Fruit fly (Drosophila melanogaster) whole organism, pupa: Measurements from ENCODE around the gene Sdic1.

Experiments
- CG10348 ChIP-seq: fragments of 200-800 bp; sonication (Bioruptor generic); IDR thresholded peaks from 2 replicates; pipeline ENCODE4 v1.3.6; 2022; ENCODE audit warnings: missing biosample characterization, missing genetic modification characterization
- CG13204 ChIP-seq: fragments of 200-800 bp; sonication (Bioruptor generic); optimal IDR thresholded peaks from 2 replicates; lab custom pipeline; 2018; ENCODE audit warnings: missing biosample characterization, mild to moderate bottlenecking, missing genetic modification characterization, moderate library complexity
- CG15710 ChIP-seq: fragments of 200-800 bp; sonication (Bioruptor generic); optimal IDR thresholded peaks from 2 replicates; lab custom pipeline; 2018; ENCODE audit warnings: missing biosample characterization, mild to moderate bottlenecking, missing genetic modification characterization, moderate library complexity
- CG32121 ChIP-seq: fragments of 200-800 bp; sonication (Bioruptor generic); IDR thresholded peaks from 2 replicates; pipeline ENCODE4 v1.3.6; 2022; ENCODE audit warnings: missing biosample characterization, missing genetic modification characterization
- CG34367 ChIP-seq: fragments of 200-800 bp; sonication (Bioruptor generic); optimal IDR thresholded peaks from 2 replicates; lab custom pipeline; 2018; ENCODE audit warnings: missing biosample characterization, mild to moderate bottlenecking, missing genetic modification characterization
- CG8301 ChIP-seq: fragments of 200-800 bp; sonication (Bioruptor generic); optimal IDR thresholded peaks from 2 replicates; lab custom pipeline; 2018; ENCODE audit warnings: missing biosample characterization, mild to moderate bottlenecking, missing genetic modification characterization
- D1 ChIP-seq: fragments of 200-800 bp; sonication (Bioruptor generic); optimal IDR thresholded peaks from 2 replicates; lab custom pipeline; 2018; ENCODE audit warnings: missing biosample characterization, mild to moderate bottlenecking, missing genetic modification characterization, moderate library complexity
- Ets98B ChIP-seq: fragments of 200-800 bp; sonication (Bioruptor generic); IDR thresholded peaks from 2 replicates; pipeline ENCODE4 v1.3.6; 2022; ENCODE audit warnings: missing biosample characterization, missing genetic modification characterization
- Pif1A ChIP-seq: fragments of 200-800 bp; sonication (Bioruptor generic); optimal IDR thresholded peaks from 3 replicates; lab custom pipeline; 2016; ENCODE audit warnings: missing biosample characterization, missing genetic modification characterization
- Pif1B ChIP-seq: fragments of 200-800 bp; sonication (Bioruptor generic); optimal IDR thresholded peaks from 3 replicates; lab custom pipeline; 2016; ENCODE audit warnings: missing biosample characterization, missing genetic modification characterization
- Snoo ChIP-seq: fragments of 200-800 bp; sonication (Bioruptor generic); optimal IDR thresholded peaks from 3 replicates; lab custom pipeline; 2017; ENCODE audit warnings: missing biosample characterization, mild to moderate bottlenecking, missing genetic modification characterization, inconsistent platforms
- fd96Ca ChIP-seq: fragments of 200-800 bp; sonication (Bioruptor generic); IDR thresholded peaks from 3 replicates; pipeline ENCODE4 v1.3.6; 2022; ENCODE audit warnings: missing biosample characterization, missing genetic modification characterization
- gl ChIP-seq: fragments of 200-800 bp; sonication (Bioruptor generic); optimal IDR thresholded peaks from 2 replicates; lab custom pipeline; 2018; ENCODE audit warnings: missing biosample characterization, mild to moderate bottlenecking, missing genetic modification characterization

- TF ChIP-seq D1 (tag; lab: Kevin White, UChicago) (no peak), CG8301 (tag; lab: Kevin White, UChicago) (peak; percentile 66), CG32121 (GFP tag; lab: Robert Waterston, UW) (peak; percentile 66), Pif1A (peak; percentile 42), CG15710 (tag; lab: Kevin White, UChicago) (no peak), CG13204 (no peak), fd96Ca (GFP tag; lab: Robert Waterston, UW) (peak; percentile 37; the same call in 1 of the 3 replicates), Ets98B (GFP tag; lab: Robert Waterston, UW) (peak; percentile 45; the same call in 1 of the 2 replicates), CG34367 (tag; lab: Kevin White, UChicago) (no peak), CG10348 (GFP tag; lab: Robert Waterston, UW) (no peak), gl (no peak), Pif1B (GFP tag; lab: Kevin White, UChicago) (peak; percentile 4), Snoo (tag; lab: Kevin White, UChicago) (no peak)
Measured at dm6 chrX:20130486-20130885, 48.0 kb downstream of the Sdic1 start.
